Worm (Caenorhabditis elegans): Measurements from ENCODE around the gene irld-50.

The irld-50 gene

ce11 chrII:2975561-2976230 is 31.8 kb upstream of the irld-50 start (continued):
- no peak for TF ChIP-seq rbr-2 (tag; optimal IDR thresholded peaks at IDR 0.05)
- TF ChIP-seq fos-1 (tag; optimal IDR thresholded peaks at IDR 0.05) = no peak
- TF ChIP-seq R02D3.7 (tag; optimal IDR thresholded peaks at IDR 0.05) = no peak
- peak; percentile 3 for TF ChIP-seq dpl-1 (GFP tag; optimal IDR thresholded peaks at IDR 0.05)

DNA sequence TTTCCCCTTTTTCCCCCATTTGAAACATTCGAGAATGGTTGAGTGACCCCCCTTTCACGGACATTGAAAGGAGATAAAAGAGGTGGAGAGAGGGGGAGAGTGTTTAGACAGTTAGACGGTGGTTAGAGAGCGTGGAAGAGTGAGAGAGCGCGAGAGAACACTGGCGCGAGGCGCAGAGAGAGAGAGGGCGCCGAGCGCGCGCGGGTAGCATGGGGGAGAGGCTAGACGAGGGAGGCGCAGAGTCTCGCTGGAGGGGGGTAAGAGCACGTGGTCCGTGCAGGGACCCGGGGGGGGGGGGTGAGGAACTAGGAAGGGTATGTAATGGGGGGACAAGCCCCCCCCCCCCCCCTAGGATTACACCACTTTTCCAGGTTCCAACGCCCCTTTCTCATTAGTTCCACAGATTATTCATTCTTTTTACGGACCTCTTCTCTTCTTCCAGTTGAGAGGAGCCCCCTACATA is 30.1 kb upstream of the irld-50 start:
- TF ChIP-seq snpc-1.2 (GFP tag; IDR thresholded peaks at IDR 0.05) (peak; percentile 58; the same call in 1 of the 2 replicates), mxl-3 (GFP tag; optimal IDR thresholded peaks at IDR 0.05) (peak; percentile 98), ctbp-1 (GFP tag; IDR thresholded peaks at IDR 0.05) (peak; percentile 98), sdz-12 (GFP tag; optimal IDR thresholded peaks at IDR 0.05) (peak; percentile 77), dmd-8 (GFP tag; IDR thresholded peaks at IDR 0.05) (peak; percentile 66; the same call in 1 of the 2 replicates), nhr-6 (tag; optimal IDR thresholded peaks at IDR 0.05) (peak; percentile 90), lim-7 (GFP tag; IDR thresholded peaks at IDR 0.05) (peak; percentile 63; the same call in 1 of the 2 replicates), madf-5 (GFP tag; IDR thresholded peaks at IDR 0.05) (no peak), T20F7.1 (GFP tag; optimal IDR thresholded peaks at IDR 0.05) (peak; percentile 85), nhr-25 (tag; optimal IDR thresholded peaks at IDR 0.05; ENCODE audit: borderline replicate concordance, insufficient read depth) (peak; percentile 93), fkh-10 (GFP tag; optimal IDR thresholded peaks at IDR 0.05) (peak; percentile 91), nhr-10 (tag; optimal IDR thresholded peaks at IDR 0.05) (peak; percentile 73), lin-38 (GFP tag; IDR thresholded peaks at IDR 0.05) (peak; percentile 80), daf-16 (GFP tag; optimal IDR thresholded peaks at IDR 0.05) (peak in 1 of 2 experiments; percentile 44), daf-16 (tag; optimal IDR thresholded peaks at IDR 0.05) (peak; percentile 68), ceh-62 (tag; optimal IDR thresholded peaks at IDR 0.05) (no peak), nhr-111 (GFP tag; optimal IDR thresholded peaks at IDR 0.05) (peak; percentile 76), ztf-7 (tag; optimal IDR thresholded peaks at IDR 0.05) (no peak), mdl-1 (tag; optimal IDR thresholded peaks at IDR 0.05) (peak; percentile 94 to 98), hif-1 (tag; optimal IDR thresholded peaks at IDR 0.05) (peak in 1 of 2 experiments; percentile 85), unc-130 (GFP tag; optimal IDR thresholded peaks at IDR 0.05) (no peak), fos-1 (tag; optimal IDR thresholded peaks at IDR 0.05) (peak; percentile 74), dpl-1 (GFP tag; optimal IDR thresholded peaks at IDR 0.05) (peak; percentile 58), nhr-41 (GFP tag; IDR thresholded peaks at IDR 0.05) (peak; percentile 97), hmg-1.1 (GFP tag; IDR thresholded peaks at IDR 0.05) (peak; percentile 96), F44E2.7 (GFP tag; IDR thresholded peaks at IDR 0.05) (no peak), saeg-2 (GFP tag; IDR thresholded peaks at IDR 0.05) (peak; percentile 98), ceh-28 (tag; optimal IDR thresholded peaks at IDR 0.05) (no peak), F10B5.3 (tag; optimal IDR thresholded peaks at IDR 0.05) (peak; percentile 6), nhr-77 (tag; optimal IDR thresholded peaks at IDR 0.05) (peak; percentile 87), lin-15B (tag; optimal IDR thresholded peaks at IDR 0.05) (no peak), zip-2 (tag; optimal IDR thresholded peaks at IDR 0.05) (peak; percentile 59), zfp-3 (GFP tag; conservative IDR thresholded peaks at IDR 0.05) (peak; percentile 93), lsy-2 (tag; optimal IDR thresholded peaks at IDR 0.05) (peak; percentile 79 to 87), nhr-28 (tag; optimal IDR thresholded peaks at IDR 0.05) (peak; percentile 86), skn-1 (tag; optimal IDR thresholded peaks at IDR 0.05) (peak; percentile 35), unc-39 (tag; optimal IDR thresholded peaks at IDR 0.05) (no peak), vab-7 (GFP tag; IDR thresholded peaks at IDR 0.05) (peak; percentile 83), duxl-1 (tag; optimal IDR thresholded peaks at IDR 0.05; ENCODE audit: poor library complexity) (peak; percentile 92), lin-39 (tag; optimal IDR thresholded peaks at IDR 0.05) (no peak), daf-12 (tag; optimal IDR thresholded peaks at IDR 0.05) (no peak), Y75B8A.6 (GFP tag; IDR thresholded peaks at IDR 0.05) (peak; percentile 89), lin-1 (GFP tag; IDR thresholded peaks at IDR 0.05) (peak; percentile 97), rbr-2 (tag; optimal IDR thresholded peaks at IDR 0.05) (peak; percentile 81), nhr-11 (tag; optimal IDR thresholded peaks at IDR 0.05) (peak; percentile 90), dve-1 (tag; optimal IDR thresholded peaks at IDR 0.05; ENCODE audit: insufficient read depth) (peak; percentile 98), ceh-20 (GFP tag; IDR thresholded peaks at IDR 0.05) (peak; percentile 99)
